2 fruit fly cellular contexts compared by ENCODE assay signal in genomic region chr2L:6366924-6367323, dm6.
TF ChIP-seq lines count a peak whose summit lies in the region.

No protein-coding gene starts in this region.

- TF ChIP-seq CTCF in whole organism, embryonic (GFP tag; optimal IDR thresholded peaks at IDR 0.05; lab: Kevin White, UChicago) = no peak

TF ChIP-seq in whole organism, embryonic, 481 proteins besides CTCF, POLR2A, EP300 and RAD21:
- peak; percentile 81 for TF ChIP-seq CG7271 (tag; optimal IDR thresholded peaks at IDR 0.05; lab: Kevin White, UChicago)
- TF ChIP-seq CG9932 (GFP tag; IDR thresholded peaks at IDR 0.05; lab: Robert Waterston, UW) = no peak
- TF ChIP-seq CG34376 (GFP tag; optimal IDR thresholded peaks at IDR 0.05; lab: Kevin White, UChicago) = no peak
- TF ChIP-seq sens (GFP tag; lab: Kevin White, UChicago) = peak; percentile 37
- no peak for TF ChIP-seq Adf1 (GFP tag; IDR thresholded peaks at IDR 0.05; lab: Robert Waterston, UW)
- no peak for TF ChIP-seq sc (optimal IDR thresholded peaks at IDR 0.05; lab: Kevin White, UChicago)
- TF ChIP-seq sc (GFP tag; optimal IDR thresholded peaks at IDR 0.05; lab: Kevin White, UChicago) = no peak
- TF ChIP-seq Ets97D (GFP tag; optimal IDR thresholded peaks at IDR 0.05; lab: Kevin White, UChicago) = peak; percentile 24
- TF ChIP-seq Atf6 (GFP tag; IDR thresholded peaks at IDR 0.05; lab: Robert Waterston, UW) = no peak
- TF ChIP-seq stwl (tag; optimal IDR thresholded peaks at IDR 0.05; lab: Kevin White, UChicago) = peak; percentile 20
- TF ChIP-seq CG4730 (GFP tag; IDR thresholded peaks at IDR 0.05; lab: Robert Waterston, UW) = no peak
- TF ChIP-seq B-H2 (GFP tag; optimal IDR thresholded peaks at IDR 0.05; lab: Kevin White, UChicago) = no peak
- TF ChIP-seq CG15514 (GFP tag; optimal IDR thresholded peaks at IDR 0.05; lab: Kevin White, UChicago) = peak; percentile 68
TF ChIP-seq in whole organism, embryonic: peak in this region for 5.

TF ChIP-seq in whole organism, prepupa, 60 proteins besides CTCF, POLR2A, EP300 and RAD21:
- peak; percentile 21 for TF ChIP-seq CG1621 (tag; optimal IDR thresholded peaks at IDR 0.05; lab: Kevin White, UChicago)
- peak; percentile 65 for TF ChIP-seq svp (GFP tag; lab: Kevin White, UChicago)
- TF ChIP-seq OdsH (GFP tag; optimal IDR thresholded peaks at IDR 0.05; lab: Kevin White, UChicago) = no peak
